Worm (Caenorhabditis elegans) whole organism, L4/young adult: ENCODE measurements around the gene smz-1.
"Not testable (repeated sequence)": the region's sequence is repeated elsewhere in the genome, so short reads cannot be mapped to it uniquely, and the experiment has no call there.

Experiments
- W03F9.2 ChIP-seq: fragments of 150-350 bp; optimal IDR thresholded peaks from 2 replicates; lab custom pipeline; 2014; ENCODE audit warnings: missing biosample characterization, missing genetic modification characterization
- him-1 ChIP-seq: sonication (generic microtip); optimal IDR thresholded peaks from 2 replicates; lab custom pipeline; 2016; ENCODE audit warnings: missing genotype, missing genetic modification reagents, missing genetic modification characterization, missing compliant biosample characterization

- TF ChIP-seq him-1, W03F9.2 (tag; lab: Kevin White, UChicago): not testable (repeated sequence)
Measured at ce11 chrIV:12476942-12477341, 22.1 kb downstream of the smz-1 start, which contains the start of gene T04A11.1.
